Fruit fly (Drosophila melanogaster): ENCODE results near the gene CG3430.

Gene CG3430

DNA sequence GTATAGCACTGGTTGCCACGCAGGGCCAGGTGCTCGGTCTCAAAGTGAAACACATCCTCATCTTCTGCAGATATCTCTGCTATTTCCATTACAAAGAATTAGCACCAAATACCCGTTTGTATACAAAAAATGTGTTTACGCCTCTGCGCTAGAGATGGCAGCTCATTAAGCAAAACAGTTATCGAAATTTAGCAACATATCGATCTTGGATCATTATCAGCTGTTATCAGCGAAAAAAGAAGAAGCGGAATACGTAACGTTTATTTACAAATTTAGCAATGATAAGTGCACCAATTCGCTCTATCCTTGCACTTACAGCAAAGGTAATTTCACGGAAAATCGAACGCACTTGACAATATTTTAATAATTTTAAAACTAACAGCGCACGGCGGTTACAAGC lies 3.4 kb downstream of the CG3430 start, which contains the start of the genes Atac1 and Hmgcl (continued):
- TF ChIP-seq stc (GFP tag; IDR thresholded peaks at IDR 0.05) = no peak
- TF ChIP-seq Dfd (GFP tag; optimal IDR thresholded peaks at IDR 0.05) = no peak
- TF ChIP-seq Sox102F (GFP tag; optimal IDR thresholded peaks at IDR 0.05) = no peak
- TF ChIP-seq CG13287 (GFP tag; IDR thresholded peaks at IDR 0.05; ENCODE audit: partially characterized antibody) = peak; percentile 53

DNA sequence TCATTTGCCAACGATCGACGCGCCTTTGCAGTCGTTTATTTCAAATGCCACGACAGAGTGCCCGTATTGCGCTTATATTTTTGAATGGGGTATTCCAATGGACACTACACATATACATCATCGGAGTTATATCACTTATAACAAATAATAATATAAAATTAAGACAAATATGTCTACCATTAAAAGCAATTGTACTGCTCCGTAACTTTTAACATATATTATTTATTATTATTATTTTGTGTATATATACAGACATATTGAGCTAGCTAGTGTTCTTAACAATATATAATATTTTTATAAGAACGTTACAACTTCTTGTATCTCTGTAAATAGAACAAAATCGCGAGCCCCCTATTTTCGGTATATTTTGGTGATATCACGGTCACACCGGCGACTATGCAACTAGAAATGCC lies 7.2 kb downstream of the CG3430 start, which contains the start of the genes sip2 and Coprox:
TSS of gene sip2 (minus strand) at position 53 of the 413 bp plus-strand sequence.
TSS of gene Coprox (plus strand) at position 400 of the 413 bp plus-strand sequence.
- TF ChIP-seq repo (GFP tag; optimal IDR thresholded peaks at IDR 0.05) (no peak), emc (GFP tag; optimal IDR thresholded peaks at IDR 0.05) (no peak), CG12299 (tag; optimal IDR thresholded peaks at IDR 0.05) (peak; percentile 69), chn (GFP tag; optimal IDR thresholded peaks at IDR 0.05) (no peak), CG11456 (GFP tag; IDR thresholded peaks at IDR 0.05) (0 out of 3 replicates have a peak, but pooled peaks have one; percentile 20), aop (GFP tag; IDR thresholded peaks at IDR 0.05) (no peak), ken (GFP tag; IDR thresholded peaks at IDR 0.05) (no peak), lmd (GFP tag; IDR thresholded peaks at IDR 0.05) (peak; percentile 55; the same call in 1 of the 2 replicates), nerfin-2 (GFP tag; IDR thresholded peaks at IDR 0.05; ENCODE audit: partially characterized antibody) (no peak), CG4360 (GFP tag; IDR thresholded peaks at IDR 0.05) (no peak), dan (GFP tag; IDR thresholded peaks at IDR 0.05) (no peak), fd96Cb (tag; optimal IDR thresholded peaks at IDR 0.05) (peak; percentile 61), prd (optimal IDR thresholded peaks at IDR 0.05) (no peak), prd (GFP tag; IDR thresholded peaks at IDR 0.05) (peak; percentile 62), CG31365 (tag; optimal IDR thresholded peaks at IDR 0.05) (no peak), GATAe (GFP tag; conservative IDR thresholded peaks at IDR 0.05) (no peak), ftz-f1 (GFP tag; optimal IDR thresholded peaks at IDR 0.05) (no peak), sima (GFP tag; optimal IDR thresholded peaks at IDR 0.05) (no peak), gsb (GFP tag; IDR thresholded peaks at IDR 0.05) (no peak), pita (GFP tag; optimal IDR thresholded peaks at IDR 0.05) (no peak), CG9215 (GFP tag; IDR thresholded peaks at IDR 0.05) (peak; percentile 46), CG1647 (GFP tag; optimal IDR thresholded peaks at IDR 0.05) (no peak), klu (GFP tag; IDR thresholded peaks at IDR 0.05) (no peak), MBD-R2 (GFP tag; IDR thresholded peaks at IDR 0.05) (no peak; the same call in 1 of the 2 replicates), Chrac-16 (GFP tag; optimal IDR thresholded peaks at IDR 0.05) (peak; percentile 50), CG1603 (tag; optimal IDR thresholded peaks at IDR 0.05) (no peak), hth (optimal IDR thresholded peaks at IDR 0.05) (no peak), gcm (GFP tag; optimal IDR thresholded peaks at IDR 0.05) (peak; percentile 75), CG5180 (GFP tag; optimal IDR thresholded peaks at IDR 0.05) (no peak), p53 (GFP tag; optimal IDR thresholded peaks at IDR 0.05) (no peak), mam (GFP tag; optimal IDR thresholded peaks at IDR 0.05) (peak; percentile 27), CG31224 (GFP tag; IDR thresholded peaks at IDR 0.05) (peak; percentile 48; the same call in 1 of the 2 replicates), CG6854 (GFP tag; optimal IDR thresholded peaks at IDR 0.05) (no peak), rib (GFP tag; IDR thresholded peaks at IDR 0.05) (peak; percentile 50; the same call in 1 of the 2 replicates), CG33557 (GFP tag; optimal IDR thresholded peaks at IDR 0.05) (peak; percentile 62), CG7357 (GFP tag; IDR thresholded peaks at IDR 0.05) (no peak), ewg (GFP tag; optimal IDR thresholded peaks at IDR 0.05) (peak; percentile 27), CTCF (GFP tag; optimal IDR thresholded peaks at IDR 0.05) (no peak), CG6683 (GFP tag; optimal IDR thresholded peaks at IDR 0.05) (peak; percentile 36), CG14710 (tag; optimal IDR thresholded peaks at IDR 0.05) (peak; percentile 89), CG10267 (tag; optimal IDR thresholded peaks at IDR 0.05) (peak; percentile 78), CG42726 (GFP tag; IDR thresholded peaks at IDR 0.05; ENCODE audit: partially characterized antibody) (no peak), Atf6 (GFP tag; IDR thresholded peaks at IDR 0.05) (peak; percentile 52; the same call in 1 of the 2 replicates), Abd-B (GFP tag; optimal IDR thresholded peaks at IDR 0.05) (peak; percentile 63), MTF-1 (GFP tag; optimal IDR thresholded peaks at IDR 0.05; ENCODE audit: borderline replicate concordance) (no peak), Oaz (GFP tag; IDR thresholded peaks at IDR 0.05) (no peak), CG13287 (GFP tag; IDR thresholded peaks at IDR 0.05; ENCODE audit: partially characterized antibody) (no peak), E2f1 (GFP tag; IDR thresholded peaks at IDR 0.05) (peak; percentile 41)

Data from whole organism, embryonic.